Worm (Caenorhabditis elegans): ENCODE results near the gene B0462.5.

ce11 chrV:18290642-18291041, 32.5 kb downstream of the B0462.5 start, which contains the start of gene Y51A2A.4:
- TF ChIP-seq zag-1 (tag; optimal IDR thresholded peaks at IDR 0.05) (no peak), mbf-1 (tag; optimal IDR thresholded peaks at IDR 0.05) (no peak), unc-62 (GFP tag; optimal IDR thresholded peaks at IDR 0.05) (no peak)

Data from whole organism, L2 larva.